Fruit fly (Drosophila melanogaster): ENCODE measurements around the gene RhoL.
A peak's percentile ranks its signal among the peaks of the same experiment; 100 is the strongest.

RhoL gene

DNA sequence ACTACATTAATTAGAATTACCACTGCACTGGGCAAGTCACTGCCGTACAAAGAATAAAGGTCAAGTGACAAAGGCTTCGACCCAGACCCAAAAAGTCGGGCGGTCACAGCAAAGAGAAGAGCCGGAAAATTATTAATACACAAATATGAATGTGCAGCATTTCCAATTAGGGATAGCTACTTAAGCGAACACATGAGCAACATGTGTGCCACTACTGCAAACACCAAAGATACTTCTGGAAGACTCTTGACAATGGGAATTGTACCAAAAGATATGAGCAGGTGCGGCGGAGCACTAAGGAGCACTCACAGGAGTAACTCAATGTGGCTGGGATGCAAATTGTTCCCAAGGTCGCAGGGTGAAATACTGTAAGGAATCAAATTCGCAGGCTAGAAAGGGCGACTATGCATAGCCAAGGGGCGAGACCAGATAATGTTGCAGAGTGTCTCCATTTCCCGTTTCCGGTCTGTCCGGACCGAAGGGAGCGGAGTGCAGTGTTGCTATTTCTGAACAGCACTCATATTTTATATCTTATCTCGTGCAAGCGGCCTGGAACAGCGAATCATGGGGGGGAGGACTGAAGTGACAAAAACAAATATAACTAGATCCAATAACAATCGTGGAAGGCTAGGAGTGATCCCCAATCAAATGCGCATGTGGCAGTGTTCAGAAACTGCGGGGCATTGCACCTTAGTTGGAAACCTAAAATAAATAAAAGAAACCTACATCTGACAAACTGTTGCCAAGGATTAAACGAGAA lies 1.1 kb upstream of the RhoL start (continued):
- TF ChIP-seq org-1 (GFP tag; optimal IDR thresholded peaks at IDR 0.05) (no peak), phol (tag; optimal IDR thresholded peaks at IDR 0.05) (no peak), MESR4 (GFP tag; optimal IDR thresholded peaks at IDR 0.05) (no peak), knrl (GFP tag; IDR thresholded peaks at IDR 0.05; ENCODE audit: partially characterized antibody) (no peak), Doc3 (GFP tag; IDR thresholded peaks at IDR 0.05; ENCODE audit: partially characterized antibody) (no peak), amos (GFP tag; IDR thresholded peaks at IDR 0.05; ENCODE audit: partially characterized antibody) (no peak), CG18262 (tag; optimal IDR thresholded peaks at IDR 0.05) (no peak), ac (GFP tag; optimal IDR thresholded peaks at IDR 0.05) (no peak), CG13287 (GFP tag; IDR thresholded peaks at IDR 0.05; ENCODE audit: partially characterized antibody) (no peak), CG1647 (GFP tag; optimal IDR thresholded peaks at IDR 0.05) (no peak), CG10543 (GFP tag; optimal IDR thresholded peaks at IDR 0.05) (no peak), Ets97D (GFP tag; optimal IDR thresholded peaks at IDR 0.05) (peak; percentile 35), Asciz (GFP tag; optimal IDR thresholded peaks at IDR 0.05) (no peak), CG14965 (GFP tag; optimal IDR thresholded peaks at IDR 0.05; ENCODE audit: borderline replicate concordance) (no peak), CG18599 (GFP tag; optimal IDR thresholded peaks at IDR 0.05) (no peak), Sry-δ (GFP tag; optimal IDR thresholded peaks at IDR 0.05) (no peak), lov (optimal IDR thresholded peaks at IDR 0.05) (no peak), lov (GFP tag; IDR thresholded peaks at IDR 0.05) (0 out of 3 replicates have a peak, but pooled peaks have one; percentile 23), usp (GFP tag; optimal IDR thresholded peaks at IDR 0.05) (no peak), CG6765 (GFP tag; optimal IDR thresholded peaks at IDR 0.05) (no peak), CG11560 (tag; IDR thresholded peaks at IDR 0.05) (no peak), bbx (GFP tag; IDR thresholded peaks at IDR 0.05; ENCODE audit: partially characterized antibody) (no peak), kni (GFP tag; optimal IDR thresholded peaks at IDR 0.05) (no peak), CG11456 (GFP tag; IDR thresholded peaks at IDR 0.05) (no peak), CG9727 (GFP tag; optimal IDR thresholded peaks at IDR 0.05) (no peak), ab (GFP tag; optimal IDR thresholded peaks at IDR 0.05) (no peak), Med (GFP tag) (peak; percentile 7), Fer2 (tag; optimal IDR thresholded peaks at IDR 0.05) (no peak), btn (GFP tag; optimal IDR thresholded peaks at IDR 0.05) (no peak), Gug (GFP tag; IDR thresholded peaks at IDR 0.05) (no peak), peb (GFP tag; IDR thresholded peaks at IDR 0.05) (no peak), shn (GFP tag; optimal IDR thresholded peaks at IDR 0.05) (no peak), inv (GFP tag; IDR thresholded peaks at IDR 0.05; ENCODE audit: partially characterized antibody) (no peak), PHDP (tag; optimal IDR thresholded peaks at IDR 0.05) (no peak), CoRest (tag; optimal IDR thresholded peaks at IDR 0.05) (no peak), tgo (GFP tag; IDR thresholded peaks at IDR 0.05) (no peak), zfh1 (GFP tag; IDR thresholded peaks at IDR 0.05) (0 out of 3 replicates have a peak, but pooled peaks have one; percentile 4), mirr (GFP tag; optimal IDR thresholded peaks at IDR 0.05) (no peak), Vsx1 (GFP tag; optimal IDR thresholded peaks at IDR 0.05) (no peak), CG9932 (GFP tag; IDR thresholded peaks at IDR 0.05) (no peak), CG12155 (GFP tag; optimal IDR thresholded peaks at IDR 0.05) (no peak), CG2129 (GFP tag; IDR thresholded peaks at IDR 0.05; ENCODE audit: partially characterized antibody) (no peak), Spps (tag; optimal IDR thresholded peaks at IDR 0.05) (no peak), CG12299 (tag; optimal IDR thresholded peaks at IDR 0.05) (no peak), pb (GFP tag; optimal IDR thresholded peaks at IDR 0.05) (no peak), CG13123 (GFP tag; optimal IDR thresholded peaks at IDR 0.05) (no peak), HLH54F (GFP tag; optimal IDR thresholded peaks at IDR 0.05) (no peak)
